Fruit fly (Drosophila melanogaster) whole organism, embryonic: ENCODE results near the gene CG42716.
A peak's percentile ranks its signal among the peaks of the same experiment; 100 is the strongest.

ENCODE experiments used
- Adf1 ChIP-seq: fragments of 200-800 bp; sonication (Bioruptor generic); IDR thresholded peaks from 2 replicates; pipeline ENCODE4 v1.3.6; 2022; ENCODE audit warnings: missing biosample characterization, missing genetic modification characterization
- Antp ChIP-seq: fragments of 200-800 bp; sonication (Bioruptor generic); optimal IDR thresholded peaks from 3 replicates; lab custom pipeline; 2016; ENCODE audit warnings: missing biosample characterization, missing genetic modification characterization
- Awh ChIP-seq: fragments of 200-800 bp; sonication (Bioruptor generic); IDR thresholded peaks from 2 replicates; pipeline ENCODE4, ENCODE4 v1.3.6; 2022; ENCODE audit warnings: missing biosample characterization, missing genetic modification characterization
- CG11247 ChIP-seq: fragments of 200-800 bp; sonication (Bioruptor generic); IDR thresholded peaks from 2 replicates; pipeline ENCODE4 v1.3.6; 2022; ENCODE audit warnings: missing biosample characterization, missing genetic modification characterization
- CG12391 ChIP-seq: fragments of 200-800 bp; sonication (Bioruptor generic); optimal IDR thresholded peaks from 3 replicates; lab custom pipeline; 2018; ENCODE audit warnings: missing biosample characterization, mild to moderate bottlenecking, missing genetic modification characterization, moderate library complexity
- CG12942 ChIP-seq: fragments of 200-800 bp; sonication (Bioruptor generic); optimal IDR thresholded peaks from 3 replicates; lab custom pipeline; 2016; ENCODE audit warnings: missing biosample characterization, missing genetic modification characterization
- CG13894 ChIP-seq: fragments of 200-800 bp; sonication (Bioruptor generic); optimal IDR thresholded peaks from 3 replicates; lab custom pipeline; 2018; ENCODE audit warnings: missing biosample characterization, mild to moderate bottlenecking, missing genetic modification characterization, moderate library complexity
- CG14965 ChIP-seq: fragments of 200-800 bp; sonication (Bioruptor generic); optimal IDR thresholded peaks from 2 replicates; lab custom pipeline; 2016; ENCODE audit warnings: missing biosample characterization, missing genetic modification characterization, borderline replicate concordance
- CG15269 ChIP-seq: fragments of 200-800 bp; sonication (Bioruptor generic); optimal IDR thresholded peaks from 2 replicates; lab custom pipeline; 2018; ENCODE audit warnings: missing biosample characterization, mild to moderate bottlenecking, missing genetic modification characterization, moderate library complexity
- CG16815 ChIP-seq: fragments of 200-800 bp; sonication (Bioruptor generic); optimal IDR thresholded peaks from 3 replicates; lab custom pipeline; 2017; ENCODE audit warnings: missing biosample characterization, mild to moderate bottlenecking, missing genetic modification characterization
- CG18764 ChIP-seq: fragments of 200-800 bp; sonication (Bioruptor generic); optimal IDR thresholded peaks from 3 replicates; lab custom pipeline; 2016; ENCODE audit warnings: missing biosample characterization, missing genetic modification characterization
- CG2199 ChIP-seq: fragments of 200-800 bp; sonication (Bioruptor generic); IDR thresholded peaks from 3 replicates; pipeline ENCODE4 v1.3.6; 2022; ENCODE audit warnings: missing biosample characterization, missing genetic modification characterization
- CG3726 ChIP-seq: fragments of 200-800 bp; sonication (Bioruptor generic); IDR thresholded peaks from 3 replicates; pipeline ENCODE4, ENCODE4 v1.3.6; 2022; ENCODE audit warnings: missing biosample characterization, missing genetic modification characterization
- CG6854 ChIP-seq: fragments of 200-800 bp; sonication (Bioruptor generic); optimal IDR thresholded peaks from 3 replicates; lab custom pipeline; 2017; ENCODE audit warnings: missing biosample characterization, mild to moderate bottlenecking, missing genetic modification characterization
- CG7745 ChIP-seq: fragments of 200-800 bp; sonication (Bioruptor generic); optimal IDR thresholded peaks from 2 replicates; lab custom pipeline; 2018; ENCODE audit warnings: missing biosample characterization, mild to moderate bottlenecking, missing genetic modification characterization, moderate library complexity
- CG8290 ChIP-seq, 3 experiments: fragments of 200-800 bp; sonication (Bioruptor generic); optimal IDR thresholded peaks; 2 replicates each; lab custom pipeline; 2016 to 2019; ENCODE audit warnings: missing biosample characterization in 3 of 3, missing genetic modification characterization in 3 of 3, mild to moderate bottlenecking in 2 of 3, moderate library complexity in 1 of 3
- CG9609 ChIP-seq: fragments of 200-800 bp; sonication (Bioruptor generic); optimal IDR thresholded peaks from 3 replicates; lab custom pipeline; 2016; ENCODE audit warnings: missing biosample characterization, missing genetic modification characterization
- CkIIα-i1 ChIP-seq: fragments of 200-800 bp; sonication (Bioruptor generic); IDR thresholded peaks from 2 replicates; pipeline ENCODE4 v1.3.6; 2022; ENCODE audit warnings: missing biosample characterization, missing genetic modification characterization
- Deaf1 ChIP-seq: fragments of 200-800 bp; optimal IDR thresholded peaks from 3 replicates; lab custom pipeline; 2019; ENCODE audit warnings: missing biosample characterization, mild to moderate bottlenecking, missing genetic modification characterization, moderate library complexity
- Dref ChIP-seq: fragments of 200-800 bp; sonication (Bioruptor generic); IDR thresholded peaks from 2 replicates; pipeline ENCODE4 v1.3.6; 2022; ENCODE audit warnings: missing biosample characterization, missing genetic modification characterization
- E2f1 ChIP-seq: fragments of 200-800 bp; sonication (Bioruptor generic); IDR thresholded peaks from 2 replicates; pipeline ENCODE4 v1.3.6; 2022; ENCODE audit warnings: missing biosample characterization, missing genetic modification characterization
- Eip74EF ChIP-seq, 2 experiments: fragments of 200-800 bp in 1 of 2; fragments of >200 bp in 1 of 2; sonication (Bioruptor generic) in 1 of 2; optimal IDR thresholded peaks; 2 replicates each; lab custom pipeline; 2017 to 2019; ENCODE audit warnings: missing biosample characterization in 2 of 2, missing genetic modification characterization in 2 of 2, mild to moderate bottlenecking in 1 of 2, moderate library complexity in 1 of 2
- Hand ChIP-seq: fragments of 200-800 bp; sonication (Bioruptor generic); optimal IDR thresholded peaks from 2 replicates; lab custom pipeline; 2017; ENCODE audit warnings: mild to moderate bottlenecking, missing biosample characterization, missing genetic modification reagents, missing genetic modification characterization
- HmgZ ChIP-seq: fragments of 200-800 bp; sonication (Bioruptor generic); optimal IDR thresholded peaks from 2 replicates; lab custom pipeline; 2018; ENCODE audit warnings: missing biosample characterization, mild to moderate bottlenecking, missing genetic modification characterization
- Hr78 ChIP-seq, 2 experiments: fragments of 200-800 bp in 1 of 2; fragments of >200 bp in 1 of 2; sonication (Bioruptor generic) in 1 of 2; optimal IDR thresholded peaks; 2 replicates each; lab custom pipeline; 2017 to 2019; ENCODE audit warnings: missing biosample characterization in 2 of 2, missing genetic modification characterization in 2 of 2, mild to moderate bottlenecking in 1 of 2, moderate library complexity in 1 of 2
- Hsf ChIP-seq: fragments of 200-800 bp; sonication (Bioruptor generic); optimal IDR thresholded peaks from 3 replicates; lab custom pipeline; 2016; ENCODE audit warnings: missing biosample characterization, missing genetic modification characterization
- Lhr ChIP-seq: fragments of 200-800 bp; sonication (Bioruptor generic); optimal IDR thresholded peaks from 3 replicates; lab custom pipeline; 2017; ENCODE audit warnings: mild to moderate bottlenecking, missing biosample characterization, missing genetic modification reagents, missing genetic modification characterization
- Rfx ChIP-seq: fragments of 200-800 bp; sonication (Bioruptor generic); IDR thresholded peaks from 2 replicates; pipeline ENCODE4 v1.3.6; 2022; ENCODE audit warnings: missing biosample characterization, missing genetic modification characterization
- Scr ChIP-seq: fragments of 200-800 bp; sonication (Bioruptor generic); IDR thresholded peaks from 2 replicates; pipeline ENCODE4 v1.3.6; 2022; ENCODE audit warnings: missing biosample characterization, missing genetic modification characterization; ENCODE audit not compliant: partially characterized antibody
- Stat92E ChIP-seq, 3 experiments: fragments of >200 bp in 2 of 3; fragments of 200-800 bp in 1 of 3; sonication (Bioruptor generic) in 1 of 3; optimal IDR thresholded peaks; 2 replicates each; lab custom pipeline; 2017 to 2019; ENCODE audit warnings: missing biosample characterization in 3 of 3, missing genetic modification characterization in 3 of 3, mild to moderate bottlenecking in 1 of 3, moderate library complexity in 1 of 3
- abd-A ChIP-seq: fragments of 200-800 bp; sonication (Bioruptor generic); optimal IDR thresholded peaks from 3 replicates; lab custom pipeline; 2019; ENCODE audit warnings: missing biosample characterization, mild to moderate bottlenecking, missing genetic modification characterization, moderate library complexity
- az2 ChIP-seq: fragments of 200-800 bp; sonication (Bioruptor generic); optimal IDR thresholded peaks from 3 replicates; lab custom pipeline; 2016; ENCODE audit warnings: missing biosample characterization, missing genetic modification characterization
- bowl ChIP-seq: fragments of 200-800 bp; sonication (Bioruptor generic); IDR thresholded peaks from 2 replicates; pipeline ENCODE4 v1.3.6; 2022; ENCODE audit warnings: missing biosample characterization, missing genetic modification characterization
- cas ChIP-seq: fragments of 200-800 bp; sonication (Bioruptor generic); IDR thresholded peaks from 2 replicates; pipeline ENCODE4 v1.3.6; 2022; ENCODE audit warnings: missing biosample characterization, missing genetic modification characterization
- chinmo ChIP-seq: fragments of 200-800 bp; sonication (Bioruptor generic); IDR thresholded peaks from 4 replicates; pipeline ENCODE4 v1.3.6; 2022; ENCODE audit warnings: missing biosample characterization, missing genetic modification characterization; ENCODE audit not compliant: partially characterized antibody
- cwo ChIP-seq: fragments of 200-800 bp; sonication (Bioruptor generic); optimal IDR thresholded peaks from 3 replicates; lab custom pipeline; 2017; ENCODE audit warnings: missing biosample characterization, missing genetic modification characterization, mild to moderate bottlenecking, moderate library complexity, missing genetic modification reagents
- grau ChIP-seq: fragments of 200-800 bp; optimal IDR thresholded peaks from 3 replicates; lab custom pipeline; 2019; ENCODE audit warnings: missing biosample characterization, mild to moderate bottlenecking, missing genetic modification characterization, moderate library complexity
- grn ChIP-seq: fragments of 200-800 bp; sonication (Bioruptor generic); optimal IDR thresholded peaks from 3 replicates; lab custom pipeline; 2017; ENCODE audit warnings: missing biosample characterization, missing genetic modification characterization
- gro ChIP-seq: fragments of 200-800 bp; sonication (Bioruptor generic); optimal IDR thresholded peaks from 2 replicates; lab custom pipeline; 2016; ENCODE audit warnings: missing biosample characterization, missing genetic modification characterization
- mam ChIP-seq: fragments of 200-800 bp; sonication (Bioruptor generic); optimal IDR thresholded peaks from 3 replicates; lab custom pipeline; 2016; ENCODE audit warnings: missing biosample characterization, missing genetic modification characterization
- org-1 ChIP-seq: fragments of 200-800 bp; sonication (Bioruptor generic); optimal IDR thresholded peaks from 2 replicates; lab custom pipeline; 2017; ENCODE audit warnings: missing biosample characterization, missing genetic modification characterization
- pho ChIP-seq: fragments of 200-800 bp; sonication (Bioruptor generic); optimal IDR thresholded peaks from 2 replicates; lab custom pipeline; 2016; ENCODE audit warnings: missing biosample characterization, missing genetic modification characterization
- prd ChIP-seq, 3 experiments: fragments of >200 bp in 2 of 3; fragments of 200-800 bp in 1 of 3; sonication (Bioruptor generic) in 1 of 3; optimal IDR thresholded peaks in 2 of 3; IDR thresholded peaks in 1 of 3; 2 replicates in 2 of 3; 3 replicates in 1 of 3; pipeline versions ENCODE4 v1.3.6 to Lab custom; 2017 to 2022; ENCODE audit warnings: missing biosample characterization in 1 of 3, missing genetic modification characterization in 1 of 3
- pros ChIP-seq: fragments of 200-800 bp; sonication (Bioruptor generic); optimal IDR thresholded peaks from 3 replicates; lab custom pipeline; 2019; ENCODE audit warnings: missing biosample characterization, mild to moderate bottlenecking, missing genetic modification characterization, moderate library complexity
- ro ChIP-seq: fragments of 200-800 bp; sonication (Bioruptor generic); IDR thresholded peaks from 2 replicates; pipeline ENCODE4 v1.3.6; 2022; ENCODE audit warnings: missing biosample characterization, missing genetic modification characterization
- sd ChIP-seq: fragments of 200-800 bp; sonication (Bioruptor generic); optimal IDR thresholded peaks from 3 replicates; lab custom pipeline; 2018; ENCODE audit warnings: missing biosample characterization, mild to moderate bottlenecking, missing genetic modification characterization, moderate library complexity
- tap ChIP-seq: fragments of 200-800 bp; optimal IDR thresholded peaks from 3 replicates; lab custom pipeline; 2019; ENCODE audit warnings: missing biosample characterization, mild to moderate bottlenecking, missing genetic modification characterization, moderate library complexity
- vvl ChIP-seq: fragments of 200-800 bp; sonication (Bioruptor generic); IDR thresholded peaks from 2 replicates; pipeline ENCODE4 v1.3.6; 2022; ENCODE audit warnings: missing biosample characterization, missing genetic modification characterization
- zen2 ChIP-seq: fragments of 200-800 bp; sonication (Bioruptor generic); IDR thresholded peaks from 3 replicates; pipeline ENCODE4 v1.3.6; 2022; ENCODE audit warnings: missing biosample characterization, missing genetic modification characterization; ENCODE audit not compliant: partially characterized antibody

The CG42716 gene

dm6 chr3L:16014515-16014914 lies 19.1 kb upstream of the CG42716 start (continued):
- TF ChIP-seq grau (tag; lab: Kevin White, UChicago) (no peak), bowl (GFP tag; lab: Robert Waterston, UW) (peak; percentile 48; the same call in 1 of the 2 replicates), mam (no peak), prd (optimal IDR thresholded peaks at IDR 0.05; lab: Kevin White, UChicago) (no peak), prd (GFP tag; IDR thresholded peaks at IDR 0.05; lab: Robert Waterston, UW) (no peak), az2 (GFP tag; lab: Kevin White, UChicago) (no peak), Hsf (GFP tag; lab: Kevin White, UChicago) (no peak), CG8290 (GFP tag; optimal IDR thresholded peaks at IDR 0.05; lab: Kevin White, UChicago) (no peak), CG8290 (tag; optimal IDR thresholded peaks at IDR 0.05; lab: Kevin White, UChicago) (no peak), CG2199 (GFP tag; lab: Robert Waterston, UW) (no peak), abd-A (tag; lab: Kevin White, UChicago) (peak; percentile 97), Stat92E (GFP tag; optimal IDR thresholded peaks at IDR 0.05; lab: Kevin White, UChicago) (no peak), CG12391 (tag; lab: Kevin White, UChicago) (no peak), sd (tag; lab: Kevin White, UChicago) (peak; percentile 65), vvl (GFP tag; lab: Robert Waterston, UW) (peak; percentile 43; the same call in 1 of the 2 replicates), org-1 (GFP tag; lab: Kevin White, UChicago) (no peak), Antp (GFP tag; lab: Kevin White, UChicago) (no peak), CG12942 (GFP tag; lab: Kevin White, UChicago) (no peak), CG16815 (GFP tag; lab: Kevin White, UChicago) (no peak), CG3726 (no peak), Lhr (GFP tag; lab: Kevin White, UChicago) (no peak), CG11247 (GFP tag; lab: Robert Waterston, UW) (no peak), pros (GFP tag; lab: Kevin White, UChicago) (peak; percentile 53), pho (GFP tag; lab: Kevin White, UChicago) (no peak), grn (GFP tag; lab: Kevin White, UChicago) (no peak), cwo (GFP tag; lab: Kevin White, UChicago) (peak; percentile 27), zen2 (GFP tag; lab: Robert Waterston, UW) (0 out of 3 replicates have a peak, but pooled peaks have one; percentile 6), Eip74EF (GFP tag; optimal IDR thresholded peaks at IDR 0.05; lab: Kevin White, UChicago) (no peak), Dref (GFP tag; lab: Robert Waterston, UW) (no peak), Deaf1 (no peak), CG13894 (tag; lab: Kevin White, UChicago) (peak; percentile 75), Rfx (GFP tag; lab: Robert Waterston, UW) (no peak), CG15269 (tag; lab: Kevin White, UChicago) (peak; percentile 50), gro (GFP tag; lab: Kevin White, UChicago) (peak; percentile 68), Awh (GFP tag; lab: Robert Waterston, UW) (peak; percentile 80), CG6854 (GFP tag; lab: Kevin White, UChicago) (no peak), Scr (GFP tag; lab: Robert Waterston, UW) (no peak), Hand (no peak), CG18764 (GFP tag; lab: Kevin White, UChicago) (no peak), HmgZ (tag; lab: Kevin White, UChicago) (no peak), CkIIα-i1 (GFP tag; lab: Robert Waterston, UW) (no peak), CG9609 (GFP tag; lab: Kevin White, UChicago) (no peak), cas (GFP tag; lab: Robert Waterston, UW) (no peak), Adf1 (no peak), CG14965 (no peak), ro (GFP tag; lab: Robert Waterston, UW) (no peak), chinmo (GFP tag; lab: Robert Waterston, UW) (0 out of 4 replicates have a peak, but pooled peaks have one; percentile 31), CG7745 (tag; lab: Kevin White, UChicago) (no peak), tap (no peak), Hr78 (GFP tag; optimal IDR thresholded peaks at IDR 0.05; lab: Kevin White, UChicago) (no peak), E2f1 (GFP tag; lab: Robert Waterston, UW) (no peak)
